Comparison of ENCODE assay signal across 1 fruit fly cellular context in the genomic region with DNA sequence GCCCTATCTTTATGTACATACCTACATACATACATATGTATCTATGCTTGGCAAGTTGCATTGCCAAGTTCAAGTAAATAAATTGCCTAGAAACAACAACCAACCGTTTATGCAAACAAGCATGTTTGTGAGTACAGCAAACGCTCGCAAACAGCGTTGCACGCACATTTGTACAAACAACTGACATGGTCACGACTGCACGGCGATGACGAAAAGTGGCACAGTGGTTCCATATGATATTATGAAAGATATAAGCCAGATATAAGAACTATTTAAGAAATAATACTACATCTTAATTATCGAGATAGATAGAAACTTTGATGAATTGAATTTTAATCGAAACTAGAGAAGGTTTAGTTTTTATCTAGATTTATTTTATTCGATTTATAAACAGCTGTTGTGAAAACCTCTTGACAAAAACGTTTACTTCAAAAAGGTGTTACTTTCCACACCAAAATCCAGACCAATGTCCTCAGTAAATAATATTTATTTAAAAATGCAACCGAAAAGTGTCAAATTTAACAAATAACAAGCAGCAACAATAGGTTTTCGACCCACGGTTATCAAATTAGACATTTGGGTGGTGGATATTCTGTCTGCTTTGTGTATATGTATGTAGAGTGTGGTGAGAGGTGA.
TF ChIP-seq lines count a peak whose summit lies in the region.

No protein-coding gene starts in this region.

TF ChIP-seq in whole organism, embryonic, 481 proteins besides CTCF, POLR2A, EP300 and RAD21 (continued from another document and continues in another):
- TF ChIP-seq CG7839 (tag; optimal IDR thresholded peaks at IDR 0.05; lab: Kevin White, UChicago), result peak; percentile 97
- TF ChIP-seq pita (GFP tag; optimal IDR thresholded peaks at IDR 0.05; lab: Kevin White, UChicago), result no peak
- peak; percentile 73 to 84 for TF ChIP-seq Pdp1 (GFP tag; optimal IDR thresholded peaks at IDR 0.05; lab: Kevin White, UChicago)
- TF ChIP-seq chinmo (GFP tag; IDR thresholded peaks at IDR 0.05; lab: Robert Waterston, UW; ENCODE audit: partially characterized antibody), result peak; percentile 65; the same call in 1 of the 4 replicates
- peak; percentile 69 for TF ChIP-seq stc (GFP tag; IDR thresholded peaks at IDR 0.05; lab: Robert Waterston, UW)
- peak; percentile 85 for TF ChIP-seq CG6254 (GFP tag; optimal IDR thresholded peaks at IDR 0.05; lab: Kevin White, UChicago)
- TF ChIP-seq Usf (GFP tag; optimal IDR thresholded peaks at IDR 0.05; lab: Kevin White, UChicago), result peak; percentile 56
- peak; percentile 87 for TF ChIP-seq HHEX (GFP tag; optimal IDR thresholded peaks at IDR 0.05; lab: Kevin White, UChicago)
- peak; percentile 89 for TF ChIP-seq Camta (GFP tag; optimal IDR thresholded peaks at IDR 0.05; lab: Kevin White, UChicago)
- TF ChIP-seq amos (GFP tag; IDR thresholded peaks at IDR 0.05; lab: Robert Waterston, UW; ENCODE audit: partially characterized antibody), result no peak
- TF ChIP-seq CG8089 (GFP tag; optimal IDR thresholded peaks at IDR 0.05; lab: Kevin White, UChicago), result peak; percentile 69
- peak; percentile 94 for TF ChIP-seq Ssrp (tag; optimal IDR thresholded peaks at IDR 0.05; lab: Kevin White, UChicago)
- TF ChIP-seq vfl (GFP tag; optimal IDR thresholded peaks at IDR 0.05; lab: Kevin White, UChicago), result peak; percentile 29
- peak; percentile 85 for TF ChIP-seq seq (GFP tag; IDR thresholded peaks at IDR 0.05; lab: Robert Waterston, UW)
- peak; percentile 72 for TF ChIP-seq CG30020 (tag; optimal IDR thresholded peaks at IDR 0.05; lab: Kevin White, UChicago)
- peak; percentile 88 for TF ChIP-seq Kr (GFP tag; optimal IDR thresholded peaks at IDR 0.05; lab: Kevin White, UChicago)
- TF ChIP-seq jing (GFP tag; optimal IDR thresholded peaks at IDR 0.05; lab: Kevin White, UChicago), result peak; percentile 79
- TF ChIP-seq lov (optimal IDR thresholded peaks at IDR 0.05; lab: Kevin White, UChicago), result no peak
- TF ChIP-seq lov (GFP tag; IDR thresholded peaks at IDR 0.05; lab: Robert Waterston, UW), result peak; percentile 82
- peak; percentile 74 for TF ChIP-seq grn (GFP tag; optimal IDR thresholded peaks at IDR 0.05; lab: Kevin White, UChicago)
- no peak for TF ChIP-seq nom (GFP tag; optimal IDR thresholded peaks at IDR 0.05; lab: Kevin White, UChicago)
- TF ChIP-seq Oaz (GFP tag; IDR thresholded peaks at IDR 0.05; lab: Robert Waterston, UW), result peak; percentile 43; the same call in 1 of the 2 replicates
- peak; percentile 61; the same call in 2 of the 3 replicates for TF ChIP-seq CG2199 (GFP tag; IDR thresholded peaks at IDR 0.05; lab: Robert Waterston, UW)
- peak; percentile 98 for TF ChIP-seq CG17361 (GFP tag; IDR thresholded peaks at IDR 0.05; lab: Robert Waterston, UW)
- peak; percentile 96 for TF ChIP-seq CG12659 (GFP tag; optimal IDR thresholded peaks at IDR 0.05; lab: Kevin White, UChicago)
- TF ChIP-seq CG17612 (GFP tag; IDR thresholded peaks at IDR 0.05; lab: Robert Waterston, UW), result peak; percentile 31; the same call in 1 of the 2 replicates
- TF ChIP-seq CG1603 (tag; optimal IDR thresholded peaks at IDR 0.05; lab: Kevin White, UChicago), result peak; percentile 71
- no peak for TF ChIP-seq CG42726 (GFP tag; IDR thresholded peaks at IDR 0.05; lab: Robert Waterston, UW; ENCODE audit: partially characterized antibody)
- peak; percentile 3 for TF ChIP-seq CG12769 (tag; optimal IDR thresholded peaks at IDR 0.05; lab: Kevin White, UChicago)
- peak; percentile 89 for TF ChIP-seq dmrt11E (tag; optimal IDR thresholded peaks at IDR 0.05; lab: Kevin White, UChicago)
- peak; percentile 95 for TF ChIP-seq CG17829 (tag; optimal IDR thresholded peaks at IDR 0.05; lab: Kevin White, UChicago)
- peak; percentile 46 for TF ChIP-seq CG11696 (GFP tag; IDR thresholded peaks at IDR 0.05; lab: Robert Waterston, UW)
- TF ChIP-seq Hmx (GFP tag; optimal IDR thresholded peaks at IDR 0.05; lab: Kevin White, UChicago), result peak; percentile 68
- peak; percentile 25; the same call in 1 of the 2 replicates for TF ChIP-seq CG43689 (GFP tag; IDR thresholded peaks at IDR 0.05; lab: Robert Waterston, UW)
- TF ChIP-seq NC2α (GFP tag; optimal IDR thresholded peaks at IDR 0.05; lab: Kevin White, UChicago), result peak; percentile 87
- TF ChIP-seq CG6683 (GFP tag; optimal IDR thresholded peaks at IDR 0.05; lab: Kevin White, UChicago), result peak; percentile 82
- TF ChIP-seq az2 (GFP tag; optimal IDR thresholded peaks at IDR 0.05; lab: Kevin White, UChicago), result peak; percentile 95
- TF ChIP-seq Sox102F (GFP tag; optimal IDR thresholded peaks at IDR 0.05; lab: Kevin White, UChicago), result peak; percentile 93
- TF ChIP-seq gro (GFP tag; optimal IDR thresholded peaks at IDR 0.05; lab: Kevin White, UChicago), result peak; percentile 22
- 0 out of 4 replicates have a peak, but pooled peaks have one; percentile 25 for TF ChIP-seq Dll (GFP tag; IDR thresholded peaks at IDR 0.05; lab: Robert Waterston, UW; ENCODE audit: partially characterized antibody)
- peak; percentile 52 for TF ChIP-seq CG17186 (GFP tag; optimal IDR thresholded peaks at IDR 0.05; lab: Kevin White, UChicago)
- peak in 1 of 2 experiments; percentile 96 for TF ChIP-seq Eip74EF (GFP tag; optimal IDR thresholded peaks at IDR 0.05; lab: Kevin White, UChicago)
- TF ChIP-seq prd (optimal IDR thresholded peaks at IDR 0.05; lab: Kevin White, UChicago), result no peak
- peak; percentile 85 for TF ChIP-seq prd (GFP tag; IDR thresholded peaks at IDR 0.05; lab: Robert Waterston, UW)
- no peak for TF ChIP-seq yki (optimal IDR thresholded peaks at IDR 0.05; lab: Kevin White, UChicago)
- peak; percentile 79 for TF ChIP-seq Drgx (GFP tag; IDR thresholded peaks at IDR 0.05; lab: Robert Waterston, UW)
- TF ChIP-seq tgo (GFP tag; IDR thresholded peaks at IDR 0.05; lab: Robert Waterston, UW), result peak; percentile 83; the same call in 2 of the 3 replicates
- TF ChIP-seq cato (GFP tag; optimal IDR thresholded peaks at IDR 0.05; lab: Kevin White, UChicago; ENCODE audit: borderline replicate concordance), result peak; percentile 82
- peak; percentile 87 for TF ChIP-seq CG1602 (GFP tag; optimal IDR thresholded peaks at IDR 0.05; lab: Kevin White, UChicago)
- peak; percentile 31 for TF ChIP-seq scrt (GFP tag; optimal IDR thresholded peaks at IDR 0.05; lab: Kevin White, UChicago)
- peak; percentile 83 for TF ChIP-seq CG4282 (GFP tag; optimal IDR thresholded peaks at IDR 0.05; lab: Kevin White, UChicago)
- TF ChIP-seq CG32532 (GFP tag; IDR thresholded peaks at IDR 0.05; lab: Robert Waterston, UW), result peak; percentile 58; the same call in 1 of the 2 replicates
- peak; percentile 54 for TF ChIP-seq her (GFP tag; optimal IDR thresholded peaks at IDR 0.05; lab: Kevin White, UChicago)
- TF ChIP-seq inv (GFP tag; IDR thresholded peaks at IDR 0.05; lab: Robert Waterston, UW; ENCODE audit: partially characterized antibody), result no peak; the same call in 1 of the 2 replicates
- TF ChIP-seq CG9876 (GFP tag; optimal IDR thresholded peaks at IDR 0.05; lab: Kevin White, UChicago), result peak; percentile 23
- TF ChIP-seq zen (tag; optimal IDR thresholded peaks at IDR 0.05; lab: Kevin White, UChicago), result peak; percentile 47
- no peak for TF ChIP-seq CG1832 (GFP tag; optimal IDR thresholded peaks at IDR 0.05; lab: Kevin White, UChicago)
- TF ChIP-seq CG11247 (GFP tag; IDR thresholded peaks at IDR 0.05; lab: Robert Waterston, UW), result peak; percentile 58; the same call in 1 of the 2 replicates
- peak; percentile 93 for TF ChIP-seq kni (GFP tag; optimal IDR thresholded peaks at IDR 0.05; lab: Kevin White, UChicago)
- TF ChIP-seq dimm (GFP tag; IDR thresholded peaks at IDR 0.05; lab: Robert Waterston, UW), result peak; percentile 4; the same call in 1 of the 2 replicates
- peak; percentile 76; the same call in 1 of the 3 replicates for TF ChIP-seq z (GFP tag; IDR thresholded peaks at IDR 0.05; lab: Robert Waterston, UW)
- TF ChIP-seq org-1 (GFP tag; optimal IDR thresholded peaks at IDR 0.05; lab: Kevin White, UChicago), result peak; percentile 90
- peak; percentile 82 for TF ChIP-seq CG15479 (GFP tag; optimal IDR thresholded peaks at IDR 0.05; lab: Kevin White, UChicago)
- TF ChIP-seq btn (GFP tag; optimal IDR thresholded peaks at IDR 0.05; lab: Kevin White, UChicago), result peak; percentile 70
- peak; percentile 73 for TF ChIP-seq CG1647 (GFP tag; optimal IDR thresholded peaks at IDR 0.05; lab: Kevin White, UChicago)
- peak; percentile 86 for TF ChIP-seq ATbp (GFP tag; optimal IDR thresholded peaks at IDR 0.05; lab: Kevin White, UChicago)
- peak; percentile 80 for TF ChIP-seq caup (GFP tag; optimal IDR thresholded peaks at IDR 0.05; lab: Kevin White, UChicago; ENCODE audit: severe bottlenecking)
- TF ChIP-seq CG11723 (GFP tag; optimal IDR thresholded peaks at IDR 0.05; lab: Kevin White, UChicago), result peak; percentile 91
- TF ChIP-seq CG10366 (GFP tag; IDR thresholded peaks at IDR 0.05; lab: Robert Waterston, UW), result peak; percentile 68; the same call in 1 of the 2 replicates
- peak; percentile 73; the same call in 1 of the 2 replicates for TF ChIP-seq klu (GFP tag; IDR thresholded peaks at IDR 0.05; lab: Robert Waterston, UW)
- peak; percentile 88 for TF ChIP-seq zfh1 (GFP tag; IDR thresholded peaks at IDR 0.05; lab: Robert Waterston, UW)
- peak; percentile 87 for TF ChIP-seq tap (tag; optimal IDR thresholded peaks at IDR 0.05; lab: Kevin White, UChicago)
- no peak for TF ChIP-seq bowl (GFP tag; IDR thresholded peaks at IDR 0.05; lab: Robert Waterston, UW)
- TF ChIP-seq Ada2b (GFP tag; IDR thresholded peaks at IDR 0.05; lab: Robert Waterston, UW), result peak; percentile 82
- TF ChIP-seq tna (GFP tag; IDR thresholded peaks at IDR 0.05; lab: Robert Waterston, UW; ENCODE audit: partially characterized antibody), result no peak
- TF ChIP-seq HLH3B (GFP tag; IDR thresholded peaks at IDR 0.05; lab: Robert Waterston, UW), result peak; percentile 71
- TF ChIP-seq MESR4 (GFP tag; optimal IDR thresholded peaks at IDR 0.05; lab: Kevin White, UChicago), result no peak
- TF ChIP-seq CG34376 (GFP tag; optimal IDR thresholded peaks at IDR 0.05; lab: Kevin White, UChicago), result peak; percentile 70
- peak; percentile 61 for TF ChIP-seq crc (GFP tag; optimal IDR thresholded peaks at IDR 0.05; lab: Kevin White, UChicago)
- TF ChIP-seq hb (GFP tag; IDR thresholded peaks at IDR 0.05; lab: Robert Waterston, UW; ENCODE audit: partially characterized antibody), result no peak
- TF ChIP-seq HLH4C (GFP tag; IDR thresholded peaks at IDR 0.05; lab: Robert Waterston, UW; ENCODE audit: partially characterized antibody), result peak; percentile 43; the same call in 1 of the 3 replicates
- peak; percentile 44; the same call in 1 of the 2 replicates for TF ChIP-seq Gsc (GFP tag; IDR thresholded peaks at IDR 0.05; lab: Robert Waterston, UW)
- TF ChIP-seq CG10979 (tag; optimal IDR thresholded peaks at IDR 0.05; lab: Kevin White, UChicago), result peak; percentile 95
- peak in 1 of 2 experiments; percentile 62 for TF ChIP-seq insv (GFP tag; optimal IDR thresholded peaks at IDR 0.05; lab: Kevin White, UChicago)
- peak; percentile 96 for TF ChIP-seq nmo (GFP tag; optimal IDR thresholded peaks at IDR 0.05; lab: Kevin White, UChicago)
- TF ChIP-seq Fer2 (tag; optimal IDR thresholded peaks at IDR 0.05; lab: Kevin White, UChicago), result no peak
- TF ChIP-seq eyg (GFP tag; optimal IDR thresholded peaks at IDR 0.05; lab: Kevin White, UChicago), result peak; percentile 77
- peak; percentile 61 for TF ChIP-seq ash1 (GFP tag; optimal IDR thresholded peaks at IDR 0.05; lab: Kevin White, UChicago)
- peak; percentile 94; the same call in 1 of the 2 replicates for TF ChIP-seq chm (GFP tag; IDR thresholded peaks at IDR 0.05; lab: Robert Waterston, UW)
- TF ChIP-seq Antp (GFP tag; optimal IDR thresholded peaks at IDR 0.05; lab: Kevin White, UChicago), result peak; percentile 58
- no peak for TF ChIP-seq CkIIα-i1 (GFP tag; IDR thresholded peaks at IDR 0.05; lab: Robert Waterston, UW)
- peak; percentile 75 for TF ChIP-seq CG10274 (GFP tag; optimal IDR thresholded peaks at IDR 0.05; lab: Kevin White, UChicago)
- peak; percentile 74; the same call in 2 of the 3 replicates for TF ChIP-seq sr (GFP tag; IDR thresholded peaks at IDR 0.05; lab: Robert Waterston, UW)
- TF ChIP-seq Doc2 (GFP tag; IDR thresholded peaks at IDR 0.05; lab: Robert Waterston, UW), result peak; percentile 49; the same call in 1 of the 2 replicates
- peak; percentile 14 for TF ChIP-seq CG7928 (GFP tag; optimal IDR thresholded peaks at IDR 0.05; lab: Kevin White, UChicago)
- TF ChIP-seq HmgD (GFP tag; optimal IDR thresholded peaks at IDR 0.05; lab: Kevin White, UChicago), result no peak
- TF ChIP-seq CG8388 (GFP tag; optimal IDR thresholded peaks at IDR 0.05; lab: Kevin White, UChicago), result peak; percentile 90
- peak; percentile 66 for TF ChIP-seq lbe (GFP tag; optimal IDR thresholded peaks at IDR 0.05; lab: Kevin White, UChicago)
- peak; percentile 86 for TF ChIP-seq CG4360 (GFP tag; IDR thresholded peaks at IDR 0.05; lab: Robert Waterston, UW)
- TF ChIP-seq Bdp1 (GFP tag; optimal IDR thresholded peaks at IDR 0.05; lab: Kevin White, UChicago), result peak; percentile 79
- TF ChIP-seq unc-4 (GFP tag; IDR thresholded peaks at IDR 0.05; lab: Robert Waterston, UW; ENCODE audit: partially characterized antibody), result no peak
- peak; percentile 73 for TF ChIP-seq Atf3 (GFP tag; optimal IDR thresholded peaks at IDR 0.05; lab: Kevin White, UChicago)
- TF ChIP-seq CG6175 (GFP tag; IDR thresholded peaks at IDR 0.05; lab: Robert Waterston, UW), result no peak
- no peak for TF ChIP-seq CG11085 (GFP tag; IDR thresholded peaks at IDR 0.05; lab: Robert Waterston, UW)
- TF ChIP-seq crol (GFP tag; IDR thresholded peaks at IDR 0.05; lab: Robert Waterston, UW), result no peak
- peak; percentile 85 for TF ChIP-seq Mes4 (GFP tag; optimal IDR thresholded peaks at IDR 0.05; lab: Kevin White, UChicago)
- peak; percentile 91 for TF ChIP-seq gcm2 (GFP tag; optimal IDR thresholded peaks at IDR 0.05; lab: Kevin White, UChicago)
- peak; percentile 69 for TF ChIP-seq CG7745 (tag; optimal IDR thresholded peaks at IDR 0.05; lab: Kevin White, UChicago)
- peak; percentile 89 for TF ChIP-seq fd96Cb (tag; optimal IDR thresholded peaks at IDR 0.05; lab: Kevin White, UChicago)
- TF ChIP-seq chn (GFP tag; optimal IDR thresholded peaks at IDR 0.05; lab: Kevin White, UChicago), result peak; percentile 84
- peak; percentile 81 for TF ChIP-seq CG3407 (GFP tag; optimal IDR thresholded peaks at IDR 0.05; lab: Kevin White, UChicago)
- TF ChIP-seq oc (tag; optimal IDR thresholded peaks at IDR 0.05; lab: Kevin White, UChicago), result peak; percentile 81
- TF ChIP-seq dati (GFP tag; IDR thresholded peaks at IDR 0.05; lab: Robert Waterston, UW), result peak; percentile 51; the same call in 1 of the 2 replicates
- TF ChIP-seq Opbp (GFP tag; IDR thresholded peaks at IDR 0.05; lab: Robert Waterston, UW; ENCODE audit: partially characterized antibody), result no peak
- TF ChIP-seq kay (GFP tag; optimal IDR thresholded peaks at IDR 0.05; lab: Kevin White, UChicago), result peak; percentile 90
- no peak for TF ChIP-seq Trl (optimal IDR thresholded peaks at IDR 0.05; lab: Kevin White, UChicago)
- TF ChIP-seq Trl (GFP tag; optimal IDR thresholded peaks at IDR 0.05; lab: Kevin White, UChicago), result peak; percentile 81
- 0 out of 2 replicates have a peak, but pooled peaks have one; percentile 8 for TF ChIP-seq toy (GFP tag; IDR thresholded peaks at IDR 0.05; lab: Robert Waterston, UW)
